Fruit fly (Drosophila melanogaster): Measurements from ENCODE around the gene CG32087.

Gene CG32087

DNA sequence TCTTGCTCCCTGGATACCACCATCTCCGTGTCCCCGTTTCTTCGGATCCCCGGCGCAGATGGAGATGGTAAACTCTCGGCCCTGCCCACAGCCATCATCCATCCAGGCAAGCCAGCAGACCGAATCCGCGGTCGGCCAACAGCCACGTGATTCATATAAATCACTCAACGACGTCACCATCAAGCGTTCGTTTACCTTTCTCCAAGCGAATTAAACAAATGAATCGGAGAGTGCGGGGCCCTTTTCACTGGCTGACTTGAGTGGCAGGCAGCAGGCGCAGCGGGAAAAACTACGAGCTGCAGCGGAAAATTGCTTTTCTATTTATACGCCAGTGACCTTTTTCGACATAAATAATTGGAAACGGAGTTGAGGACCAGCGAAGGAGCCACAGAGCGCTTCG lies 28.4 kb upstream of the CG32087 start:
- no peak for TF ChIP-seq esn (GFP tag; optimal IDR thresholded peaks at IDR 0.05)
- TF ChIP-seq achi (GFP tag; optimal IDR thresholded peaks at IDR 0.05): no peak
- no peak for TF ChIP-seq Sox102F (GFP tag; optimal IDR thresholded peaks at IDR 0.05)
- no peak for TF ChIP-seq CG16779 (tag; optimal IDR thresholded peaks at IDR 0.05)
- peak; percentile 30 for TF ChIP-seq Lpt (GFP tag; optimal IDR thresholded peaks at IDR 0.05)

DNA sequence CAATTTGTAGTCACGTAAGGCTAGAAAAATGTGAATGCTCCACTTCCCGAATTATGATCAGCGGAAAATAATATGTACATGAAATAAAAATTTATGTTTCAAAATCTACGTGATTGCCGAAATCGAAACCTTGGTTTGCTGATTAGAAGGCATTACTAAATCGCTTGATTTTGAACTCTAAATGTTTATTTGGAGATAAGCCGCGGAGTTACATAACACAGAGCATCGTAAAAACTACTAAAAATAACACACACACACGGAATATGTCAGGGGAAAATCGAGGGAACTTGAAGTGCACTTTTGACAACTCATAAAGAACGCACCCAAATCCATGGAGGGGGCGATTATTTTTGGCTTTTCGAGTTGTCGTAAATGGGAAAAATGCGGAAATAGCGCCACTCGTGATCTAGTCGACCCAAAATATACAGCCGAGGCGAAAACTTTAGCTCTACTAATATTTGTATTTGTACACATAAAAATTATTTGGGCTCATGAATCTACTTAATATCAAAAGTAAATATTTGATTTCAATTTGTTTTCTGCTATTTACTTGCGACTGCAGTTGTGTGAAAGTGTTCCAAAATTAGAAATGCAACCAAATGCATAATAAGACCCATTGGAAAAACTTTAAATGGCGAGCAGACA lies 26.9 kb upstream of the CG32087 start:
- TF ChIP-seq Met (GFP tag; optimal IDR thresholded peaks at IDR 0.05) (no peak), Ets96B (tag; optimal IDR thresholded peaks at IDR 0.05) (no peak), Sox102F (GFP tag; optimal IDR thresholded peaks at IDR 0.05) (no peak), salr (GFP tag; optimal IDR thresholded peaks at IDR 0.05) (no peak), dac (GFP tag; optimal IDR thresholded peaks at IDR 0.05) (no peak), CG10631 (GFP tag; optimal IDR thresholded peaks at IDR 0.05) (no peak), ss (GFP tag; optimal IDR thresholded peaks at IDR 0.05) (no peak), spab (GFP tag; optimal IDR thresholded peaks at IDR 0.05) (no peak), fkh (GFP tag; optimal IDR thresholded peaks at IDR 0.05) (no peak), pdm3 (GFP tag; optimal IDR thresholded peaks at IDR 0.05) (no peak)

dm6 chr3L:11707978-11708632 lies 23.8 kb upstream of the CG32087 start, which contains the start of gene CG11658:
Gene CG11658, minus strand, starts transcription at chr3L:11708553.
- TF ChIP-seq vri (GFP tag; optimal IDR thresholded peaks at IDR 0.05) (peak; percentile 37), CG16779 (tag; optimal IDR thresholded peaks at IDR 0.05) (peak; percentile 57), CG9139 (GFP tag; optimal IDR thresholded peaks at IDR 0.05) (peak; percentile 33), CG6163 (GFP tag; IDR thresholded peaks at IDR 0.05) (peak; percentile 77), Met (GFP tag; optimal IDR thresholded peaks at IDR 0.05) (no peak), CG6276 (GFP tag; optimal IDR thresholded peaks at IDR 0.05) (peak; percentile 12), CG15336 (GFP tag; IDR thresholded peaks at IDR 0.05) (peak; percentile 60), ss (GFP tag; optimal IDR thresholded peaks at IDR 0.05) (peak; percentile 64 to 85), CG8119 (GFP tag; IDR thresholded peaks at IDR 0.05) (peak; percentile 48; the same call in 2 of the 3 replicates), Ets96B (tag; optimal IDR thresholded peaks at IDR 0.05) (peak; percentile 39), salr (GFP tag; optimal IDR thresholded peaks at IDR 0.05) (peak in 1 of 2 experiments; percentile 4), eg (GFP tag; IDR thresholded peaks at IDR 0.05) (peak; percentile 68; the same call in 2 of the 3 replicates), CG6808 (GFP tag; optimal IDR thresholded peaks at IDR 0.05) (peak; percentile 29), Eip93F (GFP tag; optimal IDR thresholded peaks at IDR 0.05) (no peak), fd85E (GFP tag; optimal IDR thresholded peaks at IDR 0.05) (peak; percentile 6), Lpt (GFP tag; optimal IDR thresholded peaks at IDR 0.05) (peak; percentile 42), dac (GFP tag; optimal IDR thresholded peaks at IDR 0.05) (no peak), Eip78C (GFP tag) (peak; percentile 40), CG7368 (GFP tag; optimal IDR thresholded peaks at IDR 0.05) (no peak), CG6854 (GFP tag; optimal IDR thresholded peaks at IDR 0.05) (peak; percentile 26), fkh (GFP tag; optimal IDR thresholded peaks at IDR 0.05) (peak; percentile 39), CG32006 (GFP tag; optimal IDR thresholded peaks at IDR 0.05) (no peak), dsx (GFP tag; optimal IDR thresholded peaks at IDR 0.05; ENCODE audit: poor library complexity, severe bottlenecking) (peak; percentile 11)

DNA sequence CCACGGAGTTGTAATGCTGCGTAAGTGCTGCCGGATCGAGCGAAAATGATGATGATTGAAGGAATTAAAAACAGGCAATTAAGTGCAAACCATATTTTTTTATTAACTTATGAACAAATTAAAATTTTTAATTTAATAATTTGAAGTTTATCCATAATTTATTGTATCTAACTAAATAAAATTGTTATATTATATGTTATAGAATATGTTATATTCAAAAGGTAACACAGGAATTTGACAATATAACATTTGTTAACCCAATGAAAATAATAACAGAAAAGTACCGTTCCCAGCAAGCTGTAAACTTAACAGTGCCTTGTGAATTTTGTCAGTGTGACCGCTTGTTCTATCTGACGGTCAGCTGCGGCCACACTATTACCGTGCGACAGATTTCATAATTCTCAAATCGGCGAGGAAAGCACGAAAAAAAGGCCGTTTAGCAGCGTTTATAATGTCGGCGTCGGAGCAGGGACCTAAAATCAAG lies 23.3 kb upstream of the CG32087 start, which contains the start of the genes Ccdc56 and mtTFB1:
TSS of gene Ccdc56 (plus strand) at position 347 of the 484 bp plus-strand sequence.
TSS of gene mtTFB1 (plus strand) at position 347 of the 484 bp plus-strand sequence.
- TF ChIP-seq cyc (GFP tag; optimal IDR thresholded peaks at IDR 0.05) (peak; percentile 4), CG31627 (GFP tag; optimal IDR thresholded peaks at IDR 0.05) (peak; percentile 19), Eip78C (GFP tag) (peak; percentile 21), acj6 (GFP tag; optimal IDR thresholded peaks at IDR 0.05) (no peak), ss (GFP tag; optimal IDR thresholded peaks at IDR 0.05) (no peak), vri (GFP tag; optimal IDR thresholded peaks at IDR 0.05) (peak; percentile 75)

Data from whole organism, prepupa.